Worm (Caenorhabditis elegans) whole organism, L1 larva: ENCODE measurements around the gene F38B6.3.

ENCODE experiments used
- aha-1 ChIP-seq: fragments of 150-350 bp; optimal IDR thresholded peaks from 2 replicates; lab custom pipeline; 2014; ENCODE audit warnings: missing biosample characterization, missing genetic modification characterization
- blmp-1 ChIP-seq: fragments of 150-350 bp; optimal IDR thresholded peaks from 2 replicates; lab custom pipeline; 2014; ENCODE audit warnings: missing biosample characterization, missing genetic modification characterization
- ces-1 ChIP-seq: fragments of 150-350 bp; optimal IDR thresholded peaks from 2 replicates; lab custom pipeline; 2014; ENCODE audit warnings: missing biosample characterization, missing genetic modification reagents, missing genetic modification characterization
- dpl-1 ChIP-seq, 3 experiments: fragments of 150-350 bp in 2 of 3; sonication (generic microtip) in 1 of 3; optimal IDR thresholded peaks; 2 replicates each; lab custom pipeline; 2014 to 2017; ENCODE audit warnings: missing biosample characterization in 3 of 3, missing genetic modification characterization in 3 of 3, missing genetic modification reagents in 3 of 3
- egl-13 ChIP-seq: sonication (generic microtip); optimal IDR thresholded peaks from 2 replicates; lab custom pipeline; 2016; ENCODE audit warnings: missing genotype, missing genetic modification reagents, missing genetic modification characterization, missing compliant biosample characterization
- jun-1 ChIP-seq: fragments of 150-350 bp; optimal IDR thresholded peaks from 2 replicates; lab custom pipeline; 2014; ENCODE audit warnings: missing biosample characterization, missing genetic modification reagents, missing genetic modification characterization
- nhr-12 ChIP-seq: sonication (generic microtip); optimal IDR thresholded peaks from 2 replicates; lab custom pipeline; 2017; ENCODE audit warnings: missing biosample characterization, missing genetic modification characterization
- nhr-85 ChIP-seq: sonication (generic microtip); peaks from one replicate; lab custom pipeline; 2016; ENCODE audit warnings: missing genetic modification characterization, inconsistent platforms, missing compliant biosample characterization
- pax-3 ChIP-seq: fragments of 200-800 bp; sonication (Bioruptor generic); optimal IDR thresholded peaks from 2 replicates; lab custom pipeline; 2018; ENCODE audit warnings: mild to moderate bottlenecking, missing genetic modification characterization, moderate library complexity, missing compliant biosample characterization
- pqm-1 ChIP-seq: sonication (generic microtip); optimal IDR thresholded peaks from 3 replicates; lab custom pipeline; 2017; ENCODE audit warnings: missing biosample characterization, missing genetic modification characterization
- unc-62 ChIP-seq: fragments of 150-350 bp; optimal IDR thresholded peaks from 2 replicates; lab custom pipeline; 2014; ENCODE audit warnings: missing biosample characterization, missing genetic modification reagents, missing genetic modification characterization
- xbp-1 ChIP-seq: sonication (generic microtip); optimal IDR thresholded peaks from 2 replicates; lab custom pipeline; 2016; ENCODE audit warnings: missing genetic modification characterization, missing compliant biosample characterization

ce11 chrX:6688953-6689562, 4.4 kb upstream of the F38B6.3 start:
- no peak for TF ChIP-seq blmp-1 (tag; lab: Kevin White, UChicago)
- TF ChIP-seq nhr-85 = no peak
- no peak for TF ChIP-seq dpl-1 (GFP tag; optimal IDR thresholded peaks at IDR 0.05; lab: Kevin White, UChicago)
- TF ChIP-seq nhr-12 (tag; lab: Kevin White, UChicago) = no peak
- no peak for TF ChIP-seq unc-62
- no peak for TF ChIP-seq egl-13 (tag; lab: Kevin White, UChicago)
- TF ChIP-seq pax-3 (tag; lab: Kevin White, UChicago) = no peak
- TF ChIP-seq jun-1 = no peak
- no peak for TF ChIP-seq xbp-1 (tag; lab: Kevin White, UChicago)
- no peak for TF ChIP-seq ces-1
- no peak for TF ChIP-seq pqm-1 (tag; lab: Kevin White, UChicago)
- TF ChIP-seq aha-1 = no peak
